Worm (Caenorhabditis elegans) whole organism, L1 larva: Measurements from ENCODE around the gene tctn-1.

Source experiments
- C04F5.9 ChIP-seq: sonication (generic microtip); optimal IDR thresholded peaks from 2 replicates; lab custom pipeline; 2016; ENCODE audit warnings: missing genetic modification characterization, missing compliant biosample characterization
- C16A3.4 ChIP-seq: fragments of 150-350 bp; optimal IDR thresholded peaks from 2 replicates; lab custom pipeline; 2014; ENCODE audit warnings: missing biosample characterization, missing genetic modification characterization
- F16B12.6 ChIP-seq: fragments of 150-350 bp; optimal IDR thresholded peaks from 2 replicates; lab custom pipeline; 2014; ENCODE audit warnings: missing biosample characterization, missing genetic modification characterization
- aha-1 ChIP-seq: fragments of 150-350 bp; optimal IDR thresholded peaks from 2 replicates; lab custom pipeline; 2014; ENCODE audit warnings: missing biosample characterization, missing genetic modification characterization
- aly-2 ChIP-seq: fragments of 150-350 bp; optimal IDR thresholded peaks from 2 replicates; lab custom pipeline; 2014; ENCODE audit warnings: missing biosample characterization, missing genetic modification characterization
- ama-1 ChIP-seq: fragments of 150-350 bp; optimal IDR thresholded peaks from 2 replicates; lab custom pipeline; 2014
- ceh-63 ChIP-seq: fragments of 200-800 bp; sonication (Bioruptor generic); optimal IDR thresholded peaks from 2 replicates; lab custom pipeline; 2018; ENCODE audit warnings: mild to moderate bottlenecking, missing genetic modification characterization, missing compliant biosample characterization
- ceh-8 ChIP-seq: fragments of 200-800 bp; sonication (Bioruptor generic); optimal IDR thresholded peaks from 2 replicates; lab custom pipeline; 2018; ENCODE audit warnings: mild to moderate bottlenecking, missing genetic modification characterization, moderate library complexity, missing compliant biosample characterization
- ceh-82 ChIP-seq, 3 experiments: fragments of 150-350 bp in 1 of 3; sonication (generic microtip) in 2 of 3; optimal IDR thresholded peaks; 2 replicates each; lab custom pipeline; 2014 to 2017; ENCODE audit warnings: missing biosample characterization in 3 of 3, missing genetic modification characterization in 3 of 3
- dpl-1 ChIP-seq, 3 experiments: fragments of 150-350 bp in 2 of 3; sonication (generic microtip) in 1 of 3; optimal IDR thresholded peaks; 2 replicates each; lab custom pipeline; 2014 to 2017; ENCODE audit warnings: missing biosample characterization in 3 of 3, missing genetic modification characterization in 3 of 3, missing genetic modification reagents in 3 of 3
- efl-1 ChIP-seq, 4 experiments: fragments of 150-350 bp; optimal IDR thresholded peaks in 3 of 4; peaks in 1 of 4; 1 replicate in 1 of 4; 2 replicates in 3 of 4; lab custom pipeline; 2014; ENCODE audit warnings: missing biosample characterization in 2 of 4, missing genetic modification characterization in 2 of 4, missing genetic modification reagents in 2 of 4
- egl-13 ChIP-seq: sonication (generic microtip); optimal IDR thresholded peaks from 2 replicates; lab custom pipeline; 2016; ENCODE audit warnings: missing genotype, missing genetic modification reagents, missing genetic modification characterization, missing compliant biosample characterization
- ets-5 ChIP-seq: fragments of 200-800 bp; sonication (Bioruptor generic); IDR thresholded peaks from 2 replicates; pipeline ENCODE4 v1.3.6; 2022; ENCODE audit warnings: missing genetic modification characterization, missing compliant biosample characterization
- fkh-10 ChIP-seq: sonication (generic microtip); optimal IDR thresholded peaks from 2 replicates; lab custom pipeline; 2017; ENCODE audit warnings: missing biosample characterization, missing genetic modification reagents, missing genetic modification characterization
- fos-1 ChIP-seq: fragments of 150-350 bp; optimal IDR thresholded peaks from 2 replicates; lab custom pipeline; 2014; ENCODE audit warnings: missing biosample characterization, missing genetic modification characterization
- grh-1 ChIP-seq: fragments of 200-800 bp; sonication (Bioruptor generic); IDR thresholded peaks from 2 replicates; pipeline ENCODE4 v1.3.6; 2022; ENCODE audit warnings: missing genetic modification reagents, missing genetic modification characterization, missing compliant biosample characterization
- hlh-17 ChIP-seq: fragments of 200-800 bp; sonication (Bioruptor generic); optimal IDR thresholded peaks from 2 replicates; lab custom pipeline; 2018; ENCODE audit warnings: missing genetic modification characterization, mild to moderate bottlenecking, missing compliant biosample characterization, moderate library complexity, borderline replicate concordance
- hlh-4 ChIP-seq: sonication (generic microtip); optimal IDR thresholded peaks from 2 replicates; lab custom pipeline; 2016; ENCODE audit warnings: mild to moderate bottlenecking, missing genetic modification characterization, missing compliant biosample characterization
- hpl-2 ChIP-seq: fragments of 150-350 bp; optimal IDR thresholded peaks from 2 replicates; lab custom pipeline; 2014; ENCODE audit warnings: missing biosample characterization, missing genetic modification reagents, missing genetic modification characterization
- irx-1 ChIP-seq: sonication (generic microtip); optimal IDR thresholded peaks from 2 replicates; lab custom pipeline; 2016; ENCODE audit warnings: missing genetic modification characterization, missing compliant biosample characterization
- isw-1 ChIP-seq: fragments of 200-800 bp; sonication (Bioruptor generic); IDR thresholded peaks from 2 replicates; pipeline ENCODE4 v1.3.6; 2022; ENCODE audit warnings: missing genetic modification characterization, missing compliant biosample characterization
- jun-1 ChIP-seq: fragments of 150-350 bp; optimal IDR thresholded peaks from 2 replicates; lab custom pipeline; 2014; ENCODE audit warnings: missing biosample characterization, missing genetic modification reagents, missing genetic modification characterization
- lin-15B ChIP-seq: fragments of 150-350 bp; sonication (generic microtip); optimal IDR thresholded peaks from 3 replicates; lab custom pipeline; 2014; ENCODE audit warnings: missing biosample characterization, missing genetic modification characterization
- lin-35 ChIP-seq, 2 experiments: fragments of 150-350 bp; optimal IDR thresholded peaks; 2 replicates each; lab custom pipeline; 2014; ENCODE audit warnings: missing biosample characterization in 2 of 2, missing genetic modification characterization in 2 of 2, missing genetic modification reagents in 2 of 2
- lin-39 ChIP-seq: fragments of 150-350 bp; optimal IDR thresholded peaks from 2 replicates; lab custom pipeline; 2014; ENCODE audit warnings: missing biosample characterization, missing genetic modification reagents, missing genetic modification characterization
- lir-3 ChIP-seq: sonication (generic microtip); optimal IDR thresholded peaks from 2 replicates; lab custom pipeline; 2016; ENCODE audit warnings: mild to moderate bottlenecking, missing genetic modification characterization, moderate library complexity, missing compliant biosample characterization; ENCODE audit not compliant: poor library complexity
- lsy-2 ChIP-seq, 2 experiments: fragments of 150-350 bp; optimal IDR thresholded peaks; 2 replicates each; lab custom pipeline; 2014; ENCODE audit warnings: missing biosample characterization in 2 of 2, missing genetic modification characterization in 2 of 2
- mab-9 ChIP-seq: fragments of 200-800 bp; sonication (Bioruptor generic); IDR thresholded peaks from 2 replicates; pipeline ENCODE4 v1.3.6; 2022; ENCODE audit warnings: missing genetic modification reagents, missing genetic modification characterization, missing compliant biosample characterization
- mdl-1 ChIP-seq, 2 experiments: fragments of 150-350 bp; optimal IDR thresholded peaks; 2 replicates each; lab custom pipeline; 2014 to 2017; ENCODE audit warnings: missing biosample characterization in 2 of 2, missing genetic modification characterization in 2 of 2, inconsistent platforms in 1 of 2
- mep-1 ChIP-seq: fragments of 150-350 bp; optimal IDR thresholded peaks from 2 replicates; lab custom pipeline; 2014; ENCODE audit warnings: missing biosample characterization, missing genetic modification characterization
- nhr-11 ChIP-seq: fragments of 150-350 bp; optimal IDR thresholded peaks from 2 replicates; lab custom pipeline; 2014; ENCODE audit warnings: missing biosample characterization, missing genetic modification characterization
- nhr-20 ChIP-seq: sonication (generic microtip); optimal IDR thresholded peaks from 2 replicates; lab custom pipeline; 2016; ENCODE audit warnings: mild to moderate bottlenecking, missing genetic modification characterization, missing compliant biosample characterization
- nhr-237 ChIP-seq: fragments of 150-350 bp; optimal IDR thresholded peaks from 2 replicates; lab custom pipeline; 2014; ENCODE audit warnings: missing biosample characterization, missing genetic modification characterization
- nhr-28 ChIP-seq: fragments of 150-350 bp; optimal IDR thresholded peaks from 2 replicates; lab custom pipeline; 2014; ENCODE audit warnings: missing biosample characterization, missing genetic modification characterization
- nhr-47 ChIP-seq: sonication (generic microtip); optimal IDR thresholded peaks from 2 replicates; lab custom pipeline; 2016; ENCODE audit warnings: mild to moderate bottlenecking, missing genetic modification characterization, moderate library complexity, missing compliant biosample characterization
- nhr-76 ChIP-seq: sonication (generic microtip); optimal IDR thresholded peaks from 2 replicates; lab custom pipeline; 2017; ENCODE audit warnings: missing biosample characterization, missing genetic modification characterization
- nhr-85 ChIP-seq: sonication (generic microtip); peaks from one replicate; lab custom pipeline; 2016; ENCODE audit warnings: missing genetic modification characterization, inconsistent platforms, missing compliant biosample characterization
- pax-3 ChIP-seq: fragments of 200-800 bp; sonication (Bioruptor generic); optimal IDR thresholded peaks from 2 replicates; lab custom pipeline; 2018; ENCODE audit warnings: mild to moderate bottlenecking, missing genetic modification characterization, moderate library complexity, missing compliant biosample characterization
- rnt-1 ChIP-seq: sonication (generic microtip); optimal IDR thresholded peaks from 2 replicates; lab custom pipeline; 2016; ENCODE audit warnings: mild to moderate bottlenecking, missing genetic modification characterization, moderate library complexity, missing compliant biosample characterization
- skn-1 ChIP-seq: fragments of 150-350 bp; optimal IDR thresholded peaks from 2 replicates; lab custom pipeline; 2014; ENCODE audit warnings: missing biosample characterization, missing genetic modification characterization
- snu-23 ChIP-seq: sonication (generic microtip); optimal IDR thresholded peaks from 2 replicates; lab custom pipeline; 2016; ENCODE audit warnings: missing genetic modification characterization, missing compliant biosample characterization
- sox-4 ChIP-seq: sonication (generic microtip); optimal IDR thresholded peaks from 2 replicates; lab custom pipeline; 2016; ENCODE audit warnings: missing genetic modification characterization, missing compliant biosample characterization
- sup-37 ChIP-seq: fragments of 200-800 bp; sonication (Bioruptor generic); optimal IDR thresholded peaks from 2 replicates; lab custom pipeline; 2018; ENCODE audit warnings: mild to moderate bottlenecking, missing genetic modification characterization, missing compliant biosample characterization
- swsn-7 ChIP-seq: sonication (generic microtip); optimal IDR thresholded peaks from 2 replicates; lab custom pipeline; 2016; ENCODE audit warnings: missing genetic modification characterization, missing compliant biosample characterization
- tbx-2 ChIP-seq: sonication (generic microtip); optimal IDR thresholded peaks from 2 replicates; lab custom pipeline; 2016; ENCODE audit warnings: missing genetic modification characterization, missing compliant biosample characterization
- tlp-1 ChIP-seq: fragments of 150-350 bp; optimal IDR thresholded peaks from 2 replicates; lab custom pipeline; 2014; ENCODE audit warnings: missing biosample characterization, missing genetic modification characterization
- unc-130 ChIP-seq: fragments of 150-350 bp; optimal IDR thresholded peaks from 2 replicates; lab custom pipeline; 2017; ENCODE audit warnings: missing biosample characterization, missing genetic modification characterization, inconsistent platforms
- unc-30 ChIP-seq: sonication (generic microtip); optimal IDR thresholded peaks from 2 replicates; lab custom pipeline; 2017; ENCODE audit warnings: missing biosample characterization, missing genetic modification characterization
- unc-86 ChIP-seq: sonication (generic microtip); optimal IDR thresholded peaks from 2 replicates; lab custom pipeline; 2016; ENCODE audit warnings: missing genetic modification characterization, missing compliant biosample characterization
- unc-98 ChIP-seq: fragments of 200-800 bp; sonication (Bioruptor generic); IDR thresholded peaks from 2 replicates; pipeline ENCODE4 v1.3.6; 2022; ENCODE audit warnings: missing genetic modification characterization, missing compliant biosample characterization
- vab-15 ChIP-seq: sonication (generic microtip); optimal IDR thresholded peaks from 2 replicates; lab custom pipeline; 2017; ENCODE audit warnings: missing genotype, mild to moderate bottlenecking, missing genetic modification characterization, missing compliant biosample characterization
- zag-1 ChIP-seq: fragments of 150-350 bp; optimal IDR thresholded peaks from 2 replicates; lab custom pipeline; 2014; ENCODE audit warnings: missing biosample characterization, missing genetic modification characterization

The tctn-1 gene

DNA sequence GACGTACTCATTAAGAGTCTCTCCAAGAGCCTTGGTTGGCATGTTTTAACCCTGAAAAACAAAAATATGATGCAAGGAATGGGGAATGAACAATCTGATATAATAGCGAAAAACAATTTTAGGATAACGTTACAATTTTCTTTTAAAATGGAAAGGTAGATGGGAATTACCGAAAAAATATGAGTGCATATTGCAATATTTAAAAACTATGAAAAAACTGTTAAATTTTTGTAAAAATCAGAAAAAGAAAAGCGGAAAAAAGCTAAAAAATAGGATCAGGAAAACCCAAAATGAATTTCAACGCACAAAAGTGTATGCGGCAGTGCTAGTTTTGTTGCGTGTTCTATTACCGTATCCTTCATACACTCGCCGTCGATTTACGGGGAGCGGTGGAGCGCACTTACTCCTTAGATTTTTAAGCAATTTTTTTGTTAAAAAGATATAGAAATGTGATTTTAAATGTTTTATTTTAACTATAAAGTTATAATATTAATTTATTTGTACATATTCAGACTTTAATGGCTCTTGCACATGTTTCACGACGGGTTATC, 2.2 kb upstream of the tctn-1 start, which contains the start of the genes rpl-20 and Y17G9B.5 (continued):
- TF ChIP-seq fos-1 (tag; lab: Kevin White, UChicago) (peak; percentile 99), aly-2 (tag; lab: Kevin White, UChicago) (peak; percentile 100), mep-1 (tag; lab: Kevin White, UChicago) (peak; percentile 100), nhr-47 (tag; lab: Kevin White, UChicago) (peak; percentile 100), F16B12.6 (peak; percentile 81), ceh-8 (GFP tag; lab: Kevin White, UChicago) (peak; percentile 100), rnt-1 (tag; lab: Kevin White, UChicago) (peak; percentile 99), sup-37 (GFP tag; lab: Kevin White, UChicago) (peak; percentile 100), snu-23 (peak; percentile 100), unc-98 (GFP tag; lab: Robert Waterston, UW) (peak; percentile 98), mdl-1 (tag; optimal IDR thresholded peaks at IDR 0.05; lab: Kevin White, UChicago) (peak in 1 of 2 experiments; percentile 98), ama-1 (lab: Kevin White, UChicago) (peak; percentile 95), isw-1 (GFP tag; lab: Robert Waterston, UW) (peak; percentile 100), lin-39 (tag; lab: Kevin White, UChicago) (peak; percentile 99), nhr-28 (peak; percentile 82), C04F5.9 (tag; lab: Kevin White, UChicago) (peak; percentile 97), unc-130 (tag; lab: Kevin White, UChicago) (peak; percentile 100), egl-13 (tag; lab: Kevin White, UChicago) (peak; percentile 100), skn-1 (peak; percentile 99), C16A3.4 (peak; percentile 100), hpl-2 (GFP tag; lab: Kevin White, UChicago) (peak; percentile 97), hlh-4 (tag; lab: Kevin White, UChicago) (peak; percentile 70), fkh-10 (peak; percentile 99), tbx-2 (tag; lab: Kevin White, UChicago) (peak; percentile 100), lin-15B (tag; lab: Kevin White, UChicago) (peak; percentile 100), swsn-7 (tag; lab: Kevin White, UChicago) (peak; percentile 100), grh-1 (GFP tag; lab: Robert Waterston, UW) (peak; percentile 100), irx-1 (tag; lab: Kevin White, UChicago) (peak; percentile 100), ets-5 (GFP tag; lab: Robert Waterston, UW) (peak; percentile 100), dpl-1 (GFP tag; optimal IDR thresholded peaks at IDR 0.05; lab: Kevin White, UChicago) (peak; percentile 94 to 96 (median 96)), hlh-17 (GFP tag; lab: Kevin White, UChicago) (peak; percentile 73), lsy-2 (tag; optimal IDR thresholded peaks at IDR 0.05; lab: Kevin White, UChicago) (peak; percentile 100), nhr-76 (tag; lab: Kevin White, UChicago) (peak; percentile 81), unc-86 (peak; percentile 100), mab-9 (GFP tag; lab: Robert Waterston, UW) (peak; percentile 99), nhr-11 (tag; lab: Kevin White, UChicago) (peak; percentile 98), lir-3 (peak; percentile 98), vab-15 (tag; lab: Kevin White, UChicago) (peak; percentile 97), unc-30 (tag; lab: Kevin White, UChicago) (peak; percentile 91), ceh-82 (tag; optimal IDR thresholded peaks at IDR 0.05; lab: Kevin White, UChicago) (peak; percentile 100), zag-1 (peak; percentile 99), nhr-237 (peak; percentile 99), ceh-63 (GFP tag; lab: Kevin White, UChicago) (peak; percentile 96), nhr-20 (tag; lab: Kevin White, UChicago) (peak; percentile 100), lin-35 (GFP tag; optimal IDR thresholded peaks at IDR 0.05; lab: Kevin White, UChicago) (peak; percentile 95 to 97), tlp-1 (no peak), sox-4 (peak; percentile 98), efl-1 (optimal IDR thresholded peaks at IDR 0.05; lab: Kevin White, UChicago) (peak; percentile 97 to 98), efl-1 (GFP tag; optimal IDR thresholded peaks at IDR 0.05 in 1 of 2; lab: Kevin White, UChicago) (peak; percentile 91 to 99), pax-3 (tag; lab: Kevin White, UChicago) (peak; percentile 100), nhr-85 (tag; lab: Kevin White, UChicago) (peak; percentile 100), jun-1 (tag; lab: Kevin White, UChicago) (peak; percentile 99), aha-1 (tag; lab: Kevin White, UChicago) (peak; percentile 98)
